Fruit fly (Drosophila melanogaster) whole organism, embryonic: ENCODE measurements around the gene CG43675.

ENCODE experiments used
- CG10462 ChIP-seq: fragments of 200-800 bp; sonication (Bioruptor generic); optimal IDR thresholded peaks from 2 replicates; lab custom pipeline; 2016; ENCODE audit warnings: missing biosample characterization, missing genetic modification characterization
- CG12071 ChIP-seq: fragments of 200-800 bp; sonication (Bioruptor generic); optimal IDR thresholded peaks from 3 replicates; lab custom pipeline; 2018; ENCODE audit warnings: missing biosample characterization, mild to moderate bottlenecking, missing genetic modification characterization
- CG12219 ChIP-seq: fragments of 200-800 bp; sonication (Bioruptor generic); optimal IDR thresholded peaks from 3 replicates; lab custom pipeline; 2018; ENCODE audit warnings: missing biosample characterization, mild to moderate bottlenecking, missing genetic modification characterization
- CG12236 ChIP-seq: fragments of 200-800 bp; sonication (Bioruptor generic); optimal IDR thresholded peaks from 2 replicates; lab custom pipeline; 2016; ENCODE audit warnings: missing biosample characterization, missing genetic modification characterization
- CG13123 ChIP-seq: fragments of 200-800 bp; sonication (Bioruptor generic); optimal IDR thresholded peaks from 2 replicates; lab custom pipeline; 2016; ENCODE audit warnings: missing biosample characterization, missing genetic modification characterization
- CG13296 ChIP-seq: fragments of 200-800 bp; sonication (Bioruptor generic); optimal IDR thresholded peaks from 3 replicates; lab custom pipeline; 2018; ENCODE audit warnings: missing biosample characterization, mild to moderate bottlenecking, missing genetic modification characterization
- CG13624 ChIP-seq: fragments of 200-800 bp; sonication (Bioruptor generic); optimal IDR thresholded peaks from 2 replicates; lab custom pipeline; 2016; ENCODE audit warnings: missing biosample characterization, missing genetic modification characterization
- CG15601 ChIP-seq: fragments of 200-800 bp; sonication (Bioruptor generic); optimal IDR thresholded peaks from 3 replicates; lab custom pipeline; 2019; ENCODE audit warnings: missing biosample characterization, mild to moderate bottlenecking, missing genetic modification characterization, moderate library complexity
- CG16813 ChIP-seq: fragments of 200-800 bp; sonication (Bioruptor generic); IDR thresholded peaks from 3 replicates; pipeline ENCODE4 v1.3.6; 2022; ENCODE audit warnings: missing biosample characterization, missing genetic modification characterization; ENCODE audit not compliant: partially characterized antibody
- CG17328 ChIP-seq: fragments of 200-800 bp; sonication (Bioruptor generic); IDR thresholded peaks from 2 replicates; pipeline ENCODE4 v1.3.6; 2022; ENCODE audit warnings: missing biosample characterization, missing genetic modification characterization
- CG31365 ChIP-seq: fragments of 200-800 bp; sonication (Bioruptor generic); optimal IDR thresholded peaks from 2 replicates; lab custom pipeline; 2018; ENCODE audit warnings: missing biosample characterization, mild to moderate bottlenecking, missing genetic modification characterization
- CG31441 ChIP-seq: fragments of 200-800 bp; sonication (Bioruptor generic); IDR thresholded peaks from 2 replicates; pipeline ENCODE4 v1.3.6; 2022; ENCODE audit warnings: missing biosample characterization, missing genetic modification characterization
- CG3281 ChIP-seq: fragments of 200-800 bp; sonication (Bioruptor generic); optimal IDR thresholded peaks from 3 replicates; lab custom pipeline; 2017; ENCODE audit warnings: missing biosample characterization, mild to moderate bottlenecking, missing genetic modification characterization
- CG4360 ChIP-seq: fragments of 200-800 bp; sonication (Bioruptor generic); IDR thresholded peaks from 2 replicates; pipeline ENCODE4 v1.3.6; 2022; ENCODE audit warnings: missing biosample characterization, missing genetic modification characterization
- CG4404 ChIP-seq: fragments of 200-800 bp; sonication (Bioruptor generic); IDR thresholded peaks from 2 replicates; pipeline ENCODE4 v1.3.6; 2022; ENCODE audit warnings: missing biosample characterization, missing genetic modification characterization
- CG6689 ChIP-seq: fragments of 200-800 bp; sonication (Bioruptor generic); IDR thresholded peaks from 2 replicates; pipeline ENCODE4 v1.3.6; 2022; ENCODE audit warnings: missing biosample characterization, missing genetic modification characterization
- CG9609 ChIP-seq: fragments of 200-800 bp; sonication (Bioruptor generic); optimal IDR thresholded peaks from 3 replicates; lab custom pipeline; 2016; ENCODE audit warnings: missing biosample characterization, missing genetic modification characterization
- Camta ChIP-seq: fragments of 200-800 bp; sonication (Bioruptor generic); optimal IDR thresholded peaks from 2 replicates; lab custom pipeline; 2016; ENCODE audit warnings: missing biosample characterization, missing genetic modification characterization
- D ChIP-seq, 2 experiments: fragments of 200-800 bp in 1 of 2; fragments of >200 bp in 1 of 2; sonication (Bioruptor generic) in 1 of 2; optimal IDR thresholded peaks; 2 replicates in 1 of 2; 3 replicates in 1 of 2; lab custom pipeline; 2017; ENCODE audit warnings: mild to moderate bottlenecking in 1 of 2, missing biosample characterization in 1 of 2, missing genetic modification characterization in 1 of 2, missing genetic modification reagents in 1 of 2
- Drgx ChIP-seq: fragments of 200-800 bp; sonication (Bioruptor generic); IDR thresholded peaks from 2 replicates; pipeline ENCODE4 v1.3.6; 2022; ENCODE audit warnings: missing biosample characterization, missing genetic modification characterization
- MESR4 ChIP-seq: fragments of 200-800 bp; sonication (Bioruptor generic); optimal IDR thresholded peaks from 2 replicates; lab custom pipeline; 2018; ENCODE audit warnings: missing biosample characterization, mild to moderate bottlenecking, missing genetic modification characterization, moderate library complexity
- NC2α ChIP-seq: fragments of 200-800 bp; sonication (Bioruptor generic); optimal IDR thresholded peaks from 2 replicates; lab custom pipeline; 2016; ENCODE audit warnings: missing biosample characterization, missing genetic modification characterization
- Vsx1 ChIP-seq: fragments of 200-800 bp; sonication (Bioruptor generic); optimal IDR thresholded peaks from 2 replicates; lab custom pipeline; 2017; ENCODE audit warnings: missing biosample characterization, mild to moderate bottlenecking, missing genetic modification characterization, missing genetic modification reagents
- ash1 ChIP-seq: fragments of 200-800 bp; sonication (Bioruptor generic); optimal IDR thresholded peaks from 2 replicates; lab custom pipeline; 2018; ENCODE audit warnings: missing biosample characterization, mild to moderate bottlenecking, missing genetic modification characterization
- chif ChIP-seq, 2 experiments: fragments of 200-800 bp; sonication (Bioruptor generic); optimal IDR thresholded peaks; 3 replicates each; lab custom pipeline; 2016; ENCODE audit warnings: missing biosample characterization in 2 of 2, missing genetic modification characterization in 2 of 2
- chinmo ChIP-seq: fragments of 200-800 bp; sonication (Bioruptor generic); IDR thresholded peaks from 4 replicates; pipeline ENCODE4 v1.3.6; 2022; ENCODE audit warnings: missing biosample characterization, missing genetic modification characterization; ENCODE audit not compliant: partially characterized antibody
- chm ChIP-seq: fragments of 200-800 bp; sonication (Bioruptor generic); IDR thresholded peaks from 2 replicates; pipeline ENCODE4 v1.3.6; 2022; ENCODE audit warnings: missing biosample characterization, missing genetic modification characterization
- crol ChIP-seq: fragments of 200-800 bp; sonication (Bioruptor generic); IDR thresholded peaks from 2 replicates; pipeline ENCODE4 v1.3.6; 2022; ENCODE audit warnings: missing biosample characterization, missing genetic modification characterization
- crp ChIP-seq, 2 experiments: fragments of 200-800 bp; sonication (Bioruptor generic); optimal IDR thresholded peaks; 2 replicates in 1 of 2; 3 replicates in 1 of 2; lab custom pipeline; 2017; ENCODE audit warnings: missing biosample characterization in 2 of 2, missing genetic modification characterization in 2 of 2, mild to moderate bottlenecking in 1 of 2, moderate library complexity in 1 of 2
- danr ChIP-seq: fragments of 200-800 bp; sonication (Bioruptor generic); IDR thresholded peaks from 2 replicates; pipeline ENCODE4 v1.3.6; 2022; ENCODE audit warnings: missing biosample characterization, missing genetic modification characterization
- gce ChIP-seq: fragments of 200-800 bp; sonication (Bioruptor generic); IDR thresholded peaks from 3 replicates; pipeline ENCODE4 v1.3.6; 2022; ENCODE audit warnings: missing biosample characterization, missing genetic modification characterization
- grn ChIP-seq: fragments of 200-800 bp; sonication (Bioruptor generic); optimal IDR thresholded peaks from 3 replicates; lab custom pipeline; 2017; ENCODE audit warnings: missing biosample characterization, missing genetic modification characterization
- ind ChIP-seq: fragments of 200-800 bp; sonication (Bioruptor generic); optimal IDR thresholded peaks from 3 replicates; lab custom pipeline; 2016; ENCODE audit warnings: missing biosample characterization, missing genetic modification characterization
- lab ChIP-seq: fragments of 200-800 bp; sonication (Bioruptor generic); optimal IDR thresholded peaks from 3 replicates; lab custom pipeline; 2017; ENCODE audit warnings: missing biosample characterization, missing genetic modification characterization, mild to moderate bottlenecking, moderate library complexity, missing genetic modification reagents
- mirr ChIP-seq: fragments of 200-800 bp; sonication (Bioruptor generic); optimal IDR thresholded peaks from 3 replicates; lab custom pipeline; 2018; ENCODE audit warnings: missing biosample characterization, mild to moderate bottlenecking, missing genetic modification characterization
- nom ChIP-seq: fragments of 200-800 bp; sonication (Bioruptor generic); optimal IDR thresholded peaks from 2 replicates; lab custom pipeline; 2017; ENCODE audit warnings: missing biosample characterization, missing genetic modification characterization, mild to moderate bottlenecking, moderate library complexity, missing genetic modification reagents
- pho ChIP-seq: fragments of 200-800 bp; sonication (Bioruptor generic); optimal IDR thresholded peaks from 2 replicates; lab custom pipeline; 2016; ENCODE audit warnings: missing biosample characterization, missing genetic modification characterization
- sc ChIP-seq, 3 experiments: fragments of >200 bp in 2 of 3; fragments of 200-800 bp in 1 of 3; sonication (Bioruptor generic) in 1 of 3; optimal IDR thresholded peaks; 2 replicates in 2 of 3; 3 replicates in 1 of 3; lab custom pipeline; 2017; ENCODE audit warnings: mild to moderate bottlenecking in 1 of 3, missing biosample characterization in 1 of 3, missing genetic modification characterization in 1 of 3, missing genetic modification reagents in 1 of 3
- sd ChIP-seq: fragments of 200-800 bp; sonication (Bioruptor generic); optimal IDR thresholded peaks from 3 replicates; lab custom pipeline; 2018; ENCODE audit warnings: missing biosample characterization, mild to moderate bottlenecking, missing genetic modification characterization, moderate library complexity
- sens ChIP-seq: fragments of 200-800 bp; sonication (Bioruptor generic); peaks from one replicate; lab custom pipeline; 2016; ENCODE audit warnings: missing biosample characterization, missing genetic modification characterization
- slp2 ChIP-seq: fragments of 200-800 bp; sonication (Bioruptor generic); optimal IDR thresholded peaks from 2 replicates; lab custom pipeline; 2016; ENCODE audit warnings: missing biosample characterization, missing genetic modification characterization
- sob ChIP-seq: fragments of 200-800 bp; sonication (Bioruptor generic); IDR thresholded peaks from 2 replicates; pipeline ENCODE4 v1.3.6; 2022; ENCODE audit warnings: missing biosample characterization, missing genetic modification characterization
- sqz ChIP-seq: fragments of 200-800 bp; sonication (Bioruptor generic); optimal IDR thresholded peaks from 3 replicates; lab custom pipeline; 2018; ENCODE audit warnings: missing biosample characterization, mild to moderate bottlenecking, missing genetic modification characterization
- sug ChIP-seq: fragments of 200-800 bp; optimal IDR thresholded peaks from 2 replicates; lab custom pipeline; 2019; ENCODE audit warnings: missing biosample characterization, mild to moderate bottlenecking, missing genetic modification characterization, moderate library complexity
- usp ChIP-seq: fragments of >200 bp; optimal IDR thresholded peaks from 2 replicates; lab custom pipeline; 2017; ENCODE audit warnings: missing biosample characterization, missing genetic modification characterization
- zen2 ChIP-seq: fragments of 200-800 bp; sonication (Bioruptor generic); IDR thresholded peaks from 3 replicates; pipeline ENCODE4 v1.3.6; 2022; ENCODE audit warnings: missing biosample characterization, missing genetic modification characterization; ENCODE audit not compliant: partially characterized antibody

CG43675 gene

DNA sequence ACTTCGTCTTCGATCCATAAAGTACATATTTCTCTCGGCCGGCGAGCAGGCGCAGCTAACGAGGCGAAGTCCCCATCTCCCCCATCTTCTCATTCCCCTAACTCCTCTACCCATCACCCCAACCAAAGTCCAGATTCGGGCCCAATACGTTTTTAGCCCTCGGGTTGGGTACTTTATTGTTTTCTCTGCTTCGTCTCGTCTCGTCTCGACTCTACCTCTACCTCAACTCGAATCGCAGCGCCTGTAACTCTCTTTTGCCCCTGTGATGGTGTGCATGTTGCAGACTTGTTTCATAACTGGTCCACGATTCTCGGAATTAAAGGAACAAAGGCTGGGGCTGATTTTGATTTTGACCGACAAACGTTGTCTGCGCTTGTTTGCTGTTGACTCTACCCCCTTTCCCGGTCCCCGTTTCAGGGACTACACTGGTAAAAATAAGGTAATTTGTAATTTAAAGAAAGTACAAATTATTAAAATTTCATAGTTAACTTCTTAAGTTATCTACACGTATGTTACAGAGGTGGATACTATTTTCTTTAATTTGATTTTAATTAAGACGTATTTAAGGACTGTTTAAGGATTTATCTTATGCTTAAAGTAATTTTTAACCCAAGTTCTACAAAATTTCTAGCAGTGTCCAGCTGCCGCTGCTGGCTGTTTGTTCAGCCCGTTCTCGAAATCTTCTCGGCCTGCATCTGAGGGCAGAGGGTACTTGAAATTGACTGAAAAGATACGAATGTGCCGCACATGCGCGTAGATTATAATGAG lies 23.5 kb downstream of the CG43675 start (continued):
- TF ChIP-seq sc (optimal IDR thresholded peaks at IDR 0.05; lab: Kevin White, UChicago) (no peak), sc (GFP tag; optimal IDR thresholded peaks at IDR 0.05; lab: Kevin White, UChicago) (peak; percentile 33), gce (GFP tag; lab: Robert Waterston, UW) (no peak), CG4404 (GFP tag; lab: Robert Waterston, UW) (peak; percentile 80), CG13624 (GFP tag; lab: Kevin White, UChicago) (peak; percentile 7), CG4360 (GFP tag; lab: Robert Waterston, UW) (no peak), CG17328 (peak; percentile 50), ind (GFP tag; lab: Kevin White, UChicago) (no peak), sob (GFP tag; lab: Robert Waterston, UW) (no peak), CG31441 (GFP tag; lab: Robert Waterston, UW) (peak; percentile 71), CG10462 (GFP tag; lab: Kevin White, UChicago) (peak; percentile 9), CG31365 (no peak), CG12236 (GFP tag; lab: Kevin White, UChicago) (no peak), CG3281 (GFP tag; lab: Kevin White, UChicago) (peak; percentile 20), Camta (GFP tag; lab: Kevin White, UChicago) (peak; percentile 47)
- TF ChIP-seq, all 482 proteins: peak for 182

DNA sequence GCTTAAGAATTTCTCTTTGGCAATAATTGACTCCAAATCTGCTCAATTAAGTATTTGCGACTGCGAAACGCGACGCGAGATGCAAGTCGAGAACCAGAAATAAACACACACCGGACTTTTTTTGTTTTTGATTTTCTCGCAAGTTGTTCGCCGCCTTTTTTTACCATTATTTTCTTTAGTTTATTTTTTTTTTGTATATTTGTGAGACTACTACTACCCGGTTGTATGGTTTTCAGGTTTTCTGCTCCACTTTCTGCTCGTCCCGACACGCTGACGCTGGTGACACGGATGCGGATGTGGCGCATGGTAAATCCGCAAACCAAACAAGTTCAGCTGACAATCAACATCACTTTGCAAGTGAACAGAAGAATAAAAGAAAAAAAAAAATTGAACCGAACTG lies 25.7 kb downstream of the CG43675 start:
- TF ChIP-seq MESR4 (GFP tag; lab: Kevin White, UChicago), result no peak
- TF ChIP-seq nom, result peak; percentile 86

DNA sequence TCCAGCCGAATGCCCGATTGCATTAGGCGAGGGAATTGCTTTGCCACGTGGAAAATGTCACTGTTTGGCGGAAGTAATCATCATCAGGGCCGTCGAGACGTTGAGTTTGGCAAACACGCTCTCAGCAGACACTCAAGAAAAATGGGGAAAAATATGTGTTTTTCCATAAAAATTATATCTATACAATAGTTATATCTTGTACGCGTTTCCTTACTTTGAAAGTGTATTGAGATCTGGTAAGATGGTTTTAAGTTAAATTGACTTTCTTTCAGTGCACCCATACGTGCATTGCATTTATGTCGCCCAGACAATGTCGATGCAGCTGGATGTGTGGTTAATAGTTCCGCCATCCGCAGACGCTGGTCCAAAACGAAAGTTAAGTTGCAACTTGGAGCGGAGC lies 30.7 kb downstream of the CG43675 start:
- no peak for TF ChIP-seq usp (GFP tag; lab: Kevin White, UChicago)
- TF ChIP-seq pho (GFP tag; lab: Kevin White, UChicago), result no peak
- peak; percentile 47 for TF ChIP-seq Drgx (GFP tag; lab: Robert Waterston, UW)
- no peak for TF ChIP-seq NC2α (GFP tag; lab: Kevin White, UChicago)
- TF ChIP-seq CG16813, result no peak
- no peak for TF ChIP-seq sqz (GFP tag; lab: Kevin White, UChicago)
- no peak for TF ChIP-seq slp2 (GFP tag; lab: Kevin White, UChicago)
- no peak for TF ChIP-seq ash1 (GFP tag; lab: Kevin White, UChicago)
- no peak for TF ChIP-seq chm (GFP tag; lab: Robert Waterston, UW)
- no peak for TF ChIP-seq CG12071
- peak; percentile 22; the same call in 1 of the 2 replicates for TF ChIP-seq CG17328
- TF ChIP-seq sens, result peak; percentile 38
- no peak for TF ChIP-seq D (optimal IDR thresholded peaks at IDR 0.05; lab: Kevin White, UChicago)
- TF ChIP-seq D (GFP tag; optimal IDR thresholded peaks at IDR 0.05; lab: Kevin White, UChicago), result no peak
- no peak for TF ChIP-seq crp (GFP tag; optimal IDR thresholded peaks at IDR 0.05; lab: Kevin White, UChicago)
- TF ChIP-seq CG6689, result 0 out of 2 replicates have a peak, but pooled peaks have one; percentile 12
- TF ChIP-seq CG13296, result no peak
- no peak for TF ChIP-seq CG13123

DNA sequence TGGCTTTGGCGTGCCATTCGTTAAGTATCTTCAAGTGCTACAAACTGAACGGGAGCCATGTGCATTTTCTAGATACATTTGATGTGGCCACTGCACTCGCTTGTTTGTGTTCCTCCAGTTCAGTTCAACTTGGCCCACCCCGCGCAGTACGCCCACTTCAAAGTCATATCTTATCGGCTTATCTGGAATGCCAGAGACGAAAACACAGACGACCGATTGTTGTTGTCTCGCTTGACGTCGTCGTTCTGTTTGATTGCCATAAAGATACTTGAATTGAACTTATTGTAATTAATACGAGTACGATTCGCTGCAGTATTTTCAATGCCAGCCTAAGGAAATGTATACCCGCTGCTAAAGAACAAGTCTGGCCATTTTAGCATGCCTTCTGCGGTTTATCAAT lies 32.3 kb downstream of the CG43675 start:
- peak; percentile 31 for TF ChIP-seq sug (tag; lab: Kevin White, UChicago)
- TF ChIP-seq zen2 (GFP tag; lab: Robert Waterston, UW), result no peak
- peak; percentile 16 for TF ChIP-seq CG15601
- TF ChIP-seq chif (GFP tag; optimal IDR thresholded peaks at IDR 0.05; lab: Kevin White, UChicago), result no peak
- TF ChIP-seq Vsx1 (GFP tag; lab: Kevin White, UChicago), result peak; percentile 13
- peak; percentile 44 for TF ChIP-seq mirr (GFP tag; lab: Kevin White, UChicago)
- TF ChIP-seq grn (GFP tag; lab: Kevin White, UChicago), result peak; percentile 90
- TF ChIP-seq crol (GFP tag; lab: Robert Waterston, UW), result peak; percentile 29; the same call in 1 of the 2 replicates
- TF ChIP-seq lab (GFP tag; lab: Kevin White, UChicago), result peak; percentile 3
- TF ChIP-seq CG9609, result no peak
- no peak for TF ChIP-seq CG12219 (GFP tag; lab: Kevin White, UChicago)
- TF ChIP-seq chinmo (GFP tag; lab: Robert Waterston, UW), result 0 out of 4 replicates have a peak, but pooled peaks have one; percentile 32
- no peak for TF ChIP-seq danr (GFP tag; lab: Robert Waterston, UW)
- TF ChIP-seq sd (tag; lab: Kevin White, UChicago), result peak; percentile 91
